Worm (Caenorhabditis elegans) whole organism, early embryonic: ENCODE results near the gene cest-26.

Source experiments
- B0310.2 ChIP-seq: sonication (generic microtip); optimal IDR thresholded peaks from 2 replicates; lab custom pipeline; 2016; ENCODE audit warnings: mild to moderate bottlenecking, missing genetic modification characterization, missing compliant biosample characterization
- aly-1 ChIP-seq: sonication (generic microtip); optimal IDR thresholded peaks from 2 replicates; lab custom pipeline; 2016; ENCODE audit warnings: missing genetic modification characterization, missing compliant biosample characterization
- ama-1 ChIP-seq: fragments of 150-350 bp; optimal IDR thresholded peaks from 2 replicates; lab custom pipeline; 2014
- ceh-13 ChIP-seq: fragments of 200-800 bp; sonication (Bioruptor generic); optimal IDR thresholded peaks from 2 replicates; lab custom pipeline; 2018; ENCODE audit warnings: mild to moderate bottlenecking, missing genetic modification characterization, missing compliant biosample characterization
- ets-7 ChIP-seq: sonication (generic microtip); optimal IDR thresholded peaks from 2 replicates; lab custom pipeline; 2016; ENCODE audit warnings: missing genotype, missing genetic modification characterization, missing compliant biosample characterization
- hmg-4 ChIP-seq: fragments of 200-800 bp; sonication (Bioruptor generic); optimal IDR thresholded peaks from 2 replicates; lab custom pipeline; 2018; ENCODE audit warnings: mild to moderate bottlenecking, missing genetic modification characterization, missing compliant biosample characterization
- hnd-1 ChIP-seq: sonication (generic microtip); optimal IDR thresholded peaks from 2 replicates; lab custom pipeline; 2016; ENCODE audit warnings: missing genetic modification characterization, missing compliant biosample characterization
- tra-4 ChIP-seq: sonication (generic microtip); optimal IDR thresholded peaks from 2 replicates; lab custom pipeline; 2017; ENCODE audit warnings: missing genetic modification characterization, missing compliant biosample characterization

DNA sequence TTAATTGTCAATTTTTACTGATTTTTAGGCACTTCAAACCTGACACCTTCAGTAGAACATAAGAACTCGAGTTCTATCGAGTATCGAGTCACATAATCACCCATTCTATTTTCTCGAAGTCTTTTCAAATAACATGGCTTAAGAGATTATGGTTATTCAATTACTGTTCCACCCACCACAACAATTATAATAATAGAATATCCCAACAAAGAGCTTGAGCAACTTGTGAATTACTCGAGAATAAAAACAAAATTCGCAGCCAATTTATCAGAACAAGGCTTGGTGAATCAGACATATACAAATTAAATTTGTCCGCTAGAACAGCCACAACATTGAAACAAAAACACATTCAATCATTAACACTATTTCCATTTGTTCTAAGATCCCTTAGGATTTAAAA, 13.2 kb downstream of the cest-26 start:
- TF ChIP-seq aly-1 (tag; lab: Kevin White, UChicago) (no peak), hmg-4 (GFP tag; lab: Kevin White, UChicago) (no peak), ama-1 (lab: Kevin White, UChicago) (no peak), hnd-1 (no peak), tra-4 (tag; lab: Kevin White, UChicago) (no peak), B0310.2 (tag; lab: Kevin White, UChicago) (no peak), ets-7 (tag; lab: Kevin White, UChicago) (no peak), ceh-13 (GFP tag; lab: Kevin White, UChicago) (no peak)
